Fruit fly (Drosophila melanogaster) whole organism, embryonic: ENCODE data around the gene CG42268.

ENCODE experiments used
- CG10431 ChIP-seq: fragments of 200-800 bp; sonication (Bioruptor generic); optimal IDR thresholded peaks from 3 replicates; lab custom pipeline; 2018; ENCODE audit warnings: missing biosample characterization, mild to moderate bottlenecking, missing genetic modification characterization
- CG13894 ChIP-seq: fragments of 200-800 bp; sonication (Bioruptor generic); optimal IDR thresholded peaks from 3 replicates; lab custom pipeline; 2018; ENCODE audit warnings: missing biosample characterization, mild to moderate bottlenecking, missing genetic modification characterization, moderate library complexity
- CG14014 ChIP-seq: fragments of 200-800 bp; sonication (Bioruptor generic); IDR thresholded peaks from 2 replicates; pipeline ENCODE4 v1.3.6; 2022; ENCODE audit warnings: missing biosample characterization, missing genetic modification characterization
- CG14441 ChIP-seq: fragments of 200-800 bp; sonication (Bioruptor generic); IDR thresholded peaks from 2 replicates; pipeline ENCODE4 v1.3.6; 2022; ENCODE audit warnings: missing biosample characterization, missing genetic modification characterization
- CG17612 ChIP-seq: fragments of 200-800 bp; sonication (Bioruptor generic); IDR thresholded peaks from 2 replicates; pipeline ENCODE4 v1.3.6; 2022; ENCODE audit warnings: missing biosample characterization, missing genetic modification characterization
- CG2202 ChIP-seq: fragments of 200-800 bp; sonication (Bioruptor generic); optimal IDR thresholded peaks from 2 replicates; lab custom pipeline; 2018; ENCODE audit warnings: missing biosample characterization, mild to moderate bottlenecking, missing genetic modification characterization
- CG30020 ChIP-seq: fragments of 200-800 bp; optimal IDR thresholded peaks from 2 replicates; lab custom pipeline; 2019; ENCODE audit warnings: missing biosample characterization, mild to moderate bottlenecking, missing genetic modification characterization, moderate library complexity
- CG31365 ChIP-seq: fragments of 200-800 bp; sonication (Bioruptor generic); optimal IDR thresholded peaks from 2 replicates; lab custom pipeline; 2018; ENCODE audit warnings: missing biosample characterization, mild to moderate bottlenecking, missing genetic modification characterization
- CG33213 ChIP-seq: fragments of 200-800 bp; sonication (Bioruptor generic); optimal IDR thresholded peaks from 3 replicates; lab custom pipeline; 2016; ENCODE audit warnings: missing biosample characterization, missing genetic modification characterization
- CG34224 ChIP-seq: fragments of 200-800 bp; sonication (Bioruptor generic); IDR thresholded peaks from 3 replicates; pipeline ENCODE4 v1.3.6; 2022; ENCODE audit warnings: missing biosample characterization, missing genetic modification characterization; ENCODE audit not compliant: partially characterized antibody
- CG34376 ChIP-seq: fragments of 200-800 bp; sonication (Bioruptor generic); optimal IDR thresholded peaks from 2 replicates; lab custom pipeline; 2018; ENCODE audit warnings: missing biosample characterization, mild to moderate bottlenecking, missing genetic modification characterization
- CG4282 ChIP-seq: fragments of 200-800 bp; sonication (Bioruptor generic); optimal IDR thresholded peaks from 2 replicates; lab custom pipeline; 2016; ENCODE audit warnings: missing biosample characterization, missing genetic modification characterization
- CG4404 ChIP-seq: fragments of 200-800 bp; sonication (Bioruptor generic); IDR thresholded peaks from 2 replicates; pipeline ENCODE4 v1.3.6; 2022; ENCODE audit warnings: missing biosample characterization, missing genetic modification characterization
- CG6254 ChIP-seq: fragments of 200-800 bp; sonication (Bioruptor generic); optimal IDR thresholded peaks from 3 replicates; lab custom pipeline; 2017; ENCODE audit warnings: mild to moderate bottlenecking, missing biosample characterization, missing genetic modification reagents, missing genetic modification characterization
- CG6791 ChIP-seq: fragments of 200-800 bp; sonication (Bioruptor generic); IDR thresholded peaks from 3 replicates; pipeline ENCODE4 v1.3.6; 2022; ENCODE audit warnings: missing biosample characterization, missing genetic modification characterization; ENCODE audit not compliant: partially characterized antibody
- CG7357 ChIP-seq: fragments of 200-800 bp; sonication (Bioruptor generic); IDR thresholded peaks from 3 replicates; pipeline ENCODE4 v1.3.6; 2022; ENCODE audit warnings: missing biosample characterization, missing genetic modification characterization
- CG8359 ChIP-seq: fragments of 200-800 bp; sonication (Bioruptor generic); optimal IDR thresholded peaks from 2 replicates; lab custom pipeline; 2017; ENCODE audit warnings: missing biosample characterization, mild to moderate bottlenecking, missing genetic modification characterization, borderline replicate concordance
- CG9215 ChIP-seq: fragments of 200-800 bp; sonication (Bioruptor generic); IDR thresholded peaks from 2 replicates; pipeline ENCODE4 v1.3.6; 2022; ENCODE audit warnings: missing biosample characterization, missing genetic modification characterization
- CG9797 ChIP-seq: fragments of 200-800 bp; sonication (Bioruptor generic); optimal IDR thresholded peaks from 3 replicates; lab custom pipeline; 2018; ENCODE audit warnings: missing biosample characterization, mild to moderate bottlenecking, missing genetic modification characterization
- CkIIα-i1 ChIP-seq: fragments of 200-800 bp; sonication (Bioruptor generic); IDR thresholded peaks from 2 replicates; pipeline ENCODE4 v1.3.6; 2022; ENCODE audit warnings: missing biosample characterization, missing genetic modification characterization
- Dbx ChIP-seq: fragments of 200-800 bp; sonication (Bioruptor generic); IDR thresholded peaks from 3 replicates; pipeline ENCODE4 v1.3.6; 2022; ENCODE audit warnings: missing biosample characterization, missing genetic modification characterization
- Dip2 ChIP-seq: fragments of 200-800 bp; sonication (Bioruptor generic); IDR thresholded peaks from 2 replicates; pipeline ENCODE4 v1.3.6; 2022; ENCODE audit warnings: missing biosample characterization, missing genetic modification characterization
- Fer3 ChIP-seq: fragments of 200-800 bp; sonication (Bioruptor generic); optimal IDR thresholded peaks from 2 replicates; lab custom pipeline; 2018; ENCODE audit warnings: missing biosample characterization, mild to moderate bottlenecking, missing genetic modification characterization, moderate library complexity
- H2.0 ChIP-seq: fragments of 200-800 bp; sonication (Bioruptor generic); IDR thresholded peaks from 2 replicates; pipeline ENCODE4 v1.3.6; 2022; ENCODE audit warnings: missing biosample characterization, missing genetic modification characterization
- HHEX ChIP-seq: fragments of 200-800 bp; sonication (Bioruptor generic); optimal IDR thresholded peaks from 3 replicates; lab custom pipeline; 2017; ENCODE audit warnings: missing biosample characterization, mild to moderate bottlenecking, missing genetic modification characterization, missing genetic modification reagents
- Hey ChIP-seq: fragments of 200-800 bp; sonication (Bioruptor generic); optimal IDR thresholded peaks from 3 replicates; lab custom pipeline; 2018; ENCODE audit warnings: missing biosample characterization, mild to moderate bottlenecking, missing genetic modification characterization
- Hmx ChIP-seq: fragments of 200-800 bp; sonication (Bioruptor generic); optimal IDR thresholded peaks from 2 replicates; lab custom pipeline; 2016; ENCODE audit warnings: missing biosample characterization, missing genetic modification characterization
- Meics ChIP-seq: fragments of 200-800 bp; sonication (Bioruptor generic); optimal IDR thresholded peaks from 2 replicates; lab custom pipeline; 2017; ENCODE audit warnings: missing biosample characterization, mild to moderate bottlenecking, missing genetic modification characterization
- Ptx1 ChIP-seq: fragments of 200-800 bp; sonication (Bioruptor generic); IDR thresholded peaks from 2 replicates; pipeline ENCODE4 v1.3.6; 2022; ENCODE audit warnings: missing biosample characterization, missing genetic modification characterization
- Xrp1 ChIP-seq: fragments of 200-800 bp; sonication (Bioruptor generic); IDR thresholded peaks from 2 replicates; pipeline ENCODE4 v1.3.6; 2022; ENCODE audit warnings: missing biosample characterization, missing genetic modification characterization
- YL-1 ChIP-seq: fragments of 200-800 bp; sonication (Bioruptor generic); optimal IDR thresholded peaks from 3 replicates; lab custom pipeline; 2017; ENCODE audit warnings: missing biosample characterization, mild to moderate bottlenecking, missing genetic modification characterization
- abd-A ChIP-seq: fragments of 200-800 bp; sonication (Bioruptor generic); optimal IDR thresholded peaks from 3 replicates; lab custom pipeline; 2019; ENCODE audit warnings: missing biosample characterization, mild to moderate bottlenecking, missing genetic modification characterization, moderate library complexity
- ara ChIP-seq: fragments of 200-800 bp; sonication (Bioruptor generic); IDR thresholded peaks from 2 replicates; pipeline ENCODE4 v1.3.6; 2022; ENCODE audit warnings: missing biosample characterization, missing genetic modification characterization
- bab2 ChIP-seq: fragments of 200-800 bp; sonication (Bioruptor generic); optimal IDR thresholded peaks from 2 replicates; lab custom pipeline; 2016; ENCODE audit warnings: missing biosample characterization, missing genetic modification characterization
- btn ChIP-seq: fragments of 200-800 bp; sonication (Bioruptor generic); optimal IDR thresholded peaks from 2 replicates; lab custom pipeline; 2016; ENCODE audit warnings: missing biosample characterization, missing genetic modification characterization
- danr ChIP-seq: fragments of 200-800 bp; sonication (Bioruptor generic); IDR thresholded peaks from 2 replicates; pipeline ENCODE4 v1.3.6; 2022; ENCODE audit warnings: missing biosample characterization, missing genetic modification characterization
- ewg ChIP-seq: fragments of 200-800 bp; sonication (Bioruptor generic); optimal IDR thresholded peaks from 3 replicates; lab custom pipeline; 2017; ENCODE audit warnings: mild to moderate bottlenecking, missing biosample characterization, missing genetic modification reagents, missing genetic modification characterization
- gt ChIP-seq: fragments of 200-800 bp; sonication (Bioruptor generic); IDR thresholded peaks from 2 replicates; pipeline ENCODE4 v1.3.6; 2022; ENCODE audit warnings: missing biosample characterization, missing genetic modification characterization
- insv ChIP-seq, 2 experiments: fragments of 200-800 bp; sonication (Bioruptor generic); optimal IDR thresholded peaks; 3 replicates each; lab custom pipeline; 2016 to 2018; ENCODE audit warnings: missing biosample characterization in 2 of 2, missing genetic modification characterization in 2 of 2
- kay ChIP-seq: fragments of 200-800 bp; sonication (Bioruptor generic); optimal IDR thresholded peaks from 2 replicates; lab custom pipeline; 2016; ENCODE audit warnings: missing biosample characterization, missing genetic modification characterization
- ken ChIP-seq: fragments of 200-800 bp; sonication (Bioruptor generic); IDR thresholded peaks from 3 replicates; pipeline ENCODE4 v1.3.6; 2022; ENCODE audit warnings: missing biosample characterization, missing genetic modification characterization
- lilli ChIP-seq: fragments of 200-800 bp; sonication (Bioruptor generic); optimal IDR thresholded peaks from 3 replicates; lab custom pipeline; 2016; ENCODE audit warnings: missing biosample characterization, missing genetic modification characterization
- mam ChIP-seq: fragments of 200-800 bp; sonication (Bioruptor generic); optimal IDR thresholded peaks from 3 replicates; lab custom pipeline; 2016; ENCODE audit warnings: missing biosample characterization, missing genetic modification characterization
- repo ChIP-seq: fragments of 200-800 bp; sonication (Bioruptor generic); optimal IDR thresholded peaks from 2 replicates; lab custom pipeline; 2016; ENCODE audit warnings: missing biosample characterization, missing genetic modification characterization
- ro ChIP-seq: fragments of 200-800 bp; sonication (Bioruptor generic); IDR thresholded peaks from 2 replicates; pipeline ENCODE4 v1.3.6; 2022; ENCODE audit warnings: missing biosample characterization, missing genetic modification characterization
- sens ChIP-seq: fragments of 200-800 bp; sonication (Bioruptor generic); peaks from one replicate; lab custom pipeline; 2016; ENCODE audit warnings: missing biosample characterization, missing genetic modification characterization
- so ChIP-seq: fragments of 200-800 bp; sonication (Bioruptor generic); IDR thresholded peaks from 3 replicates; pipeline ENCODE4 v1.3.6; 2022; ENCODE audit warnings: missing biosample characterization, missing genetic modification characterization
- ssp ChIP-seq: fragments of 200-800 bp; sonication (Bioruptor generic); IDR thresholded peaks from 2 replicates; pipeline ENCODE4 v1.3.6; 2022; ENCODE audit warnings: missing biosample characterization, missing genetic modification characterization
- tll ChIP-seq, 2 experiments: fragments of 200-800 bp in 1 of 2; fragments of >200 bp in 1 of 2; sonication (Bioruptor generic) in 1 of 2; optimal IDR thresholded peaks; 2 replicates each; lab custom pipeline; 2017 to 2019; ENCODE audit warnings: missing biosample characterization in 2 of 2, missing genetic modification characterization in 2 of 2, mild to moderate bottlenecking in 1 of 2, moderate library complexity in 1 of 2
- tx ChIP-seq: fragments of 200-800 bp; sonication (Bioruptor generic); optimal IDR thresholded peaks from 2 replicates; lab custom pipeline; 2016; ENCODE audit warnings: missing biosample characterization, missing genetic modification characterization

CG42268 gene

dm6 chr3L:9713828-9714536, 46.2 kb downstream of the CG42268 start, which contains the start of gene vsg (continued):
- TF ChIP-seq CG6791 (GFP tag; lab: Robert Waterston, UW) (peak; percentile 91), Ptx1 (GFP tag; lab: Robert Waterston, UW) (peak; percentile 79), CG4282 (GFP tag; lab: Kevin White, UChicago) (no peak), gt (GFP tag; lab: Robert Waterston, UW) (no peak), ara (GFP tag; lab: Robert Waterston, UW) (peak; percentile 33; the same call in 1 of the 2 replicates), ken (peak; percentile 56), CG33213 (GFP tag; lab: Kevin White, UChicago) (peak; percentile 33), Meics (GFP tag; lab: Kevin White, UChicago) (peak; percentile 85), abd-A (tag; lab: Kevin White, UChicago) (no peak), CG14014 (GFP tag; lab: Robert Waterston, UW) (peak; percentile 66; the same call in 1 of the 2 replicates), CG14441 (GFP tag; lab: Robert Waterston, UW) (peak; percentile 50), Dbx (GFP tag; lab: Robert Waterston, UW) (peak; percentile 71; the same call in 2 of the 3 replicates), CG31365 (tag; lab: Kevin White, UChicago) (no peak), Fer3 (peak; percentile 66), sens (GFP tag; lab: Kevin White, UChicago) (peak; percentile 86), CG30020 (tag; lab: Kevin White, UChicago) (peak; percentile 92), btn (GFP tag; lab: Kevin White, UChicago) (no peak), CG9797 (peak; percentile 54), so (no peak), HHEX (peak; percentile 9), ssp (GFP tag; lab: Robert Waterston, UW) (peak; percentile 85), Dip2 (GFP tag; lab: Robert Waterston, UW) (no peak), tx (peak; percentile 6), bab2 (GFP tag; lab: Kevin White, UChicago) (peak; percentile 35), kay (GFP tag; lab: Kevin White, UChicago) (peak; percentile 77), CG2202 (tag; lab: Kevin White, UChicago) (peak; percentile 36), Hmx (GFP tag; lab: Kevin White, UChicago) (no peak), CG34376 (no peak), CG9215 (peak; percentile 85), ro (GFP tag; lab: Robert Waterston, UW) (0 out of 2 replicates have a peak, but pooled peaks have one; percentile 57), CG6254 (peak; percentile 4), H2.0 (GFP tag; lab: Robert Waterston, UW) (peak; percentile 42), CkIIα-i1 (GFP tag; lab: Robert Waterston, UW) (no peak), CG7357 (peak; percentile 81; the same call in 2 of the 3 replicates), CG10431 (GFP tag; lab: Kevin White, UChicago) (peak; percentile 49), CG34224 (peak; percentile 83), lilli (GFP tag; lab: Kevin White, UChicago) (peak; percentile 73), ewg (peak; percentile 59), Xrp1 (GFP tag; lab: Robert Waterston, UW) (peak; percentile 59), CG17612 (peak; percentile 49; the same call in 1 of the 2 replicates), repo (GFP tag; lab: Kevin White, UChicago) (no peak), YL-1 (GFP tag; lab: Kevin White, UChicago) (peak; percentile 62), insv (GFP tag; optimal IDR thresholded peaks at IDR 0.05; lab: Kevin White, UChicago) (peak in 1 of 2 experiments; percentile 61), Hey (tag; lab: Kevin White, UChicago) (peak; percentile 49), danr (GFP tag; lab: Robert Waterston, UW) (no peak), CG4404 (GFP tag; lab: Robert Waterston, UW) (peak; percentile 71), mam (GFP tag; lab: Kevin White, UChicago) (peak; percentile 68), CG8359 (GFP tag; lab: Kevin White, UChicago) (peak; percentile 3), CG13894 (tag; lab: Kevin White, UChicago) (peak; percentile 71), tll (GFP tag; optimal IDR thresholded peaks at IDR 0.05; lab: Kevin White, UChicago) (no peak)
